Fruit fly (Drosophila melanogaster) whole organism, adult: ENCODE measurements around the gene P5cr-2.

Source experiments
- CG11617 ChIP-seq: fragments of 200-800 bp; sonication (Bioruptor generic); optimal IDR thresholded peaks from 2 replicates; lab custom pipeline; 2017; ENCODE audit warnings: mild to moderate bottlenecking, missing biosample characterization, missing genetic modification reagents, missing genetic modification characterization
- CG12768 ChIP-seq: fragments of 200-800 bp; sonication (Bioruptor generic); optimal IDR thresholded peaks from 2 replicates; lab custom pipeline; 2017; ENCODE audit warnings: missing biosample characterization, missing genetic modification characterization, mild to moderate bottlenecking, moderate library complexity, missing genetic modification reagents
- CG14711 ChIP-seq: fragments of 200-800 bp; sonication (Bioruptor generic); optimal IDR thresholded peaks from 2 replicates; lab custom pipeline; 2018; ENCODE audit warnings: missing biosample characterization, mild to moderate bottlenecking, missing genetic modification characterization, moderate library complexity
- CG1620 ChIP-seq: fragments of 200-800 bp; sonication (Bioruptor generic); optimal IDR thresholded peaks from 2 replicates; lab custom pipeline; 2016; ENCODE audit warnings: missing biosample characterization, missing genetic modification characterization
- CG33017 ChIP-seq: fragments of 200-800 bp; sonication (Bioruptor generic); optimal IDR thresholded peaks from 2 replicates; lab custom pipeline; 2018; ENCODE audit warnings: missing biosample characterization, mild to moderate bottlenecking, missing genetic modification characterization, moderate library complexity
- CG5204 ChIP-seq: fragments of 200-800 bp; sonication (Bioruptor generic); optimal IDR thresholded peaks from 2 replicates; lab custom pipeline; 2016; ENCODE audit warnings: missing biosample characterization, missing genetic modification characterization
- CG7045 ChIP-seq: fragments of 200-800 bp; sonication (Bioruptor generic); optimal IDR thresholded peaks from 2 replicates; lab custom pipeline; 2017; ENCODE audit warnings: missing biosample characterization, mild to moderate bottlenecking, missing genetic modification characterization
- CG7101 ChIP-seq: fragments of 200-800 bp; sonication (Bioruptor generic); optimal IDR thresholded peaks from 2 replicates; lab custom pipeline; 2018; ENCODE audit warnings: missing biosample characterization, mild to moderate bottlenecking, missing genetic modification characterization, moderate library complexity
- Clk ChIP-seq: fragments of 200-800 bp; sonication (Bioruptor generic); optimal IDR thresholded peaks from 2 replicates; lab custom pipeline; 2017; ENCODE audit warnings: missing biosample characterization, missing genetic modification characterization
- Crg-1 ChIP-seq: fragments of 200-800 bp; sonication (Bioruptor generic); optimal IDR thresholded peaks from 2 replicates; lab custom pipeline; 2016; ENCODE audit warnings: missing biosample characterization, missing genetic modification characterization
- Hr96 ChIP-seq: fragments of 200-800 bp; sonication (Bioruptor generic); optimal IDR thresholded peaks from 2 replicates; lab custom pipeline; 2016; ENCODE audit warnings: missing biosample characterization, missing genetic modification characterization
- Mnt ChIP-seq: fragments of 200-800 bp; sonication (Bioruptor generic); optimal IDR thresholded peaks from 2 replicates; lab custom pipeline; 2016; ENCODE audit warnings: missing biosample characterization, mild to moderate bottlenecking, missing genetic modification characterization
- bab1 ChIP-seq: fragments of 200-800 bp; sonication (Bioruptor generic); optimal IDR thresholded peaks from 3 replicates; lab custom pipeline; 2019; ENCODE audit warnings: missing biosample characterization, mild to moderate bottlenecking, missing genetic modification characterization, moderate library complexity
- cic ChIP-seq: fragments of 200-800 bp; sonication (Bioruptor generic); optimal IDR thresholded peaks from 2 replicates; lab custom pipeline; 2017; ENCODE audit warnings: missing biosample characterization, mild to moderate bottlenecking, missing genetic modification characterization, moderate library complexity
- cnc ChIP-seq, 2 experiments: fragments of >200 bp; optimal IDR thresholded peaks; 2 replicates each; lab custom pipeline; 2017
- kay ChIP-seq: fragments of 200-800 bp; sonication (Bioruptor generic); peaks from one replicate; lab custom pipeline; 2016; ENCODE audit warnings: missing biosample characterization, missing genetic modification characterization, borderline replicate concordance
- ovo ChIP-seq: fragments of 200-800 bp; sonication (Bioruptor generic); optimal IDR thresholded peaks from 2 replicates; lab custom pipeline; 2016; ENCODE audit warnings: missing biosample characterization, missing genetic modification characterization
- pad ChIP-seq: fragments of 200-800 bp; sonication (Bioruptor generic); optimal IDR thresholded peaks from 3 replicates; lab custom pipeline; 2017; ENCODE audit warnings: missing biosample characterization, missing genetic modification characterization, mild to moderate bottlenecking, moderate library complexity, missing genetic modification reagents
- tj ChIP-seq: fragments of 200-800 bp; sonication (Bioruptor generic); optimal IDR thresholded peaks from 3 replicates; lab custom pipeline; 2017; ENCODE audit warnings: missing biosample characterization, mild to moderate bottlenecking, missing genetic modification characterization, moderate library complexity
- toe ChIP-seq: fragments of 200-800 bp; sonication (Bioruptor generic); optimal IDR thresholded peaks from 2 replicates; lab custom pipeline; 2016; ENCODE audit warnings: missing biosample characterization, missing genetic modification characterization

Gene P5cr-2

dm6 chr3R:17506833-17507232 is 27.8 kb upstream of the P5cr-2 start:
- TF ChIP-seq Mnt (GFP tag; lab: Kevin White, UChicago), result no peak
- TF ChIP-seq CG14711 (tag; lab: Kevin White, UChicago), result no peak
- TF ChIP-seq cic, result no peak
- TF ChIP-seq ovo (GFP tag; lab: Kevin White, UChicago), result no peak
- no peak for TF ChIP-seq pad (GFP tag; lab: Kevin White, UChicago)
- no peak for TF ChIP-seq toe (GFP tag; lab: Kevin White, UChicago)
- TF ChIP-seq CG33017, result no peak
- TF ChIP-seq tj (GFP tag; lab: Kevin White, UChicago), result no peak
- no peak for TF ChIP-seq bab1 (GFP tag; lab: Kevin White, UChicago)
- no peak for TF ChIP-seq CG11617
- no peak for TF ChIP-seq Clk
- no peak for TF ChIP-seq Hr96 (GFP tag; lab: Kevin White, UChicago)
- no peak for TF ChIP-seq CG7045

- TF ChIP-seq Crg-1 (GFP tag; lab: Kevin White, UChicago) (no peak), cnc (optimal IDR thresholded peaks at IDR 0.05; lab: Kevin White, UChicago) (no peak), CG12768 (GFP tag; lab: Kevin White, UChicago) (no peak), Hr96 (GFP tag; lab: Kevin White, UChicago) (no peak)
Measured at dm6 chr3R:17526059-17526592, 8.5 kb upstream of the P5cr-2 start.

DNA sequence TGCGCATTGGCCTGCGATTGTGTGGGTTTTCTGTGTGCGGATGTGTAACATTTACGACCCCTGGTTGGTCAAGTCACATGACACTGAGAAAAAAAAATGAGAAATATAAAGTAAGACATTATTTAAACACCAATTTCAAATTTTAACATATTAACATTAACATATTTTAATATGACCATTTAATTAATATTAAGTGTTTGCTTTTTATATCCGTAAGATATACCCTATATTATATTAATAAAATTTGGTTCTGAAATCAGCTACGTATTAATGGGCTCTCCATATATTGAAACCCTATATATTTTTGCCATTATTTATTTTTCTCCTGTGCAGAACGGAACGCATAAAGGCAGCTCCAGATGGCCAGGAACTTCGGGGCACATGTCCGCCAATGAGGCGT is 4.2 kb upstream of the P5cr-2 start:
- TF ChIP-seq Mnt (GFP tag; lab: Kevin White, UChicago) (no peak), toe (GFP tag; lab: Kevin White, UChicago) (no peak), CG1620 (GFP tag; lab: Kevin White, UChicago) (no peak), tj (GFP tag; lab: Kevin White, UChicago) (no peak), Hr96 (GFP tag; lab: Kevin White, UChicago) (no peak), CG5204 (GFP tag; lab: Kevin White, UChicago) (no peak), CG12768 (GFP tag; lab: Kevin White, UChicago) (no peak), CG7045 (no peak), ovo (GFP tag; lab: Kevin White, UChicago) (no peak), CG33017 (no peak), kay (GFP tag; lab: Kevin White, UChicago) (no peak), bab1 (GFP tag; lab: Kevin White, UChicago) (no peak), CG11617 (no peak), Crg-1 (GFP tag; lab: Kevin White, UChicago) (no peak), CG14711 (tag; lab: Kevin White, UChicago) (no peak)

DNA sequence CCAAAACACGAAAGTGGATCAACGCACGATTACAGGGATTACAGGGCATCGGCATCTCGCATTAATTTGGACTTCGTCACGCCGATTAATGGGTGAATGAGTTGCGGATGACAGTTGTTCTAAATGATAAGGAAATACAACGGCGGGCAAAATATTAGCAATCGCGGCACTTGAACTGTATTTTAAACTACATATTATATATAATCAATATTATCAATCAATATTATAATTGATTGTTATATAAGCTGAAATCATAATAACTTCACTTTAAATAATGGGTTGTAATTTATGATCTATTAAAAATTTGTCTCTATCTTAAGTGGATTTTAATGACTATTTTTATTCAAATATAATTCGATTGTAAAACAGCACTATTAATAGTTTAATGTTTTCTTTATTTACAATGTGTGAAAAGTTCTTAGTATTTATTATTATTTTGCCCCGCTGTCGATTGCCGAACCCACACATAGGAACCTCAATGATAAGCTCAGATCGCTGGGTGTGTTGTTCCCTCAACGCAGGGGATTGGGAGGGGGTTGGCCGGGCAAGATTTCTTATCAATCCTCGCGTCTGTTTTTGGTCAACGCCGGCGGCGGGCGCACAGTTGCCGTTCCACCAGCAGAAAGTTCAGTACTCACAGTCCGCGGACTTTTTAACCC is 620 bp downstream of the P5cr-2 start:
- no peak for TF ChIP-seq ovo (GFP tag; lab: Kevin White, UChicago)
- no peak for TF ChIP-seq pad (GFP tag; lab: Kevin White, UChicago)
- TF ChIP-seq CG14711 (tag; lab: Kevin White, UChicago), result peak; percentile 70
- TF ChIP-seq Clk, result no peak
- TF ChIP-seq Hr96 (GFP tag; lab: Kevin White, UChicago), result peak; percentile 2
- peak; percentile 92 for TF ChIP-seq kay (GFP tag; lab: Kevin White, UChicago)
- no peak for TF ChIP-seq toe (GFP tag; lab: Kevin White, UChicago)
- peak; percentile 66 for TF ChIP-seq cic
- TF ChIP-seq CG12768 (GFP tag; lab: Kevin White, UChicago), result peak; percentile 43
- TF ChIP-seq CG7101, result peak; percentile 83
- peak; percentile 81 for TF ChIP-seq CG11617
- peak; percentile 12 for TF ChIP-seq CG5204 (GFP tag; lab: Kevin White, UChicago)
- TF ChIP-seq bab1 (GFP tag; lab: Kevin White, UChicago), result no peak
- TF ChIP-seq CG33017, result peak; percentile 88
- TF ChIP-seq Crg-1 (GFP tag; lab: Kevin White, UChicago), result no peak
- peak; percentile 53 for TF ChIP-seq Mnt (GFP tag; lab: Kevin White, UChicago)
- peak; percentile 44 for TF ChIP-seq tj (GFP tag; lab: Kevin White, UChicago)
- TF ChIP-seq CG7045, result peak; percentile 54
- no peak for TF ChIP-seq cnc (optimal IDR thresholded peaks at IDR 0.05; lab: Kevin White, UChicago)
- no peak for TF ChIP-seq CG1620 (GFP tag; lab: Kevin White, UChicago)

- TF ChIP-seq kay (GFP tag; lab: Kevin White, UChicago), result no peak
- peak; percentile 30 for TF ChIP-seq CG12768 (GFP tag; lab: Kevin White, UChicago)
- peak; percentile 47 for TF ChIP-seq CG14711 (tag; lab: Kevin White, UChicago)
- no peak for TF ChIP-seq cnc (optimal IDR thresholded peaks at IDR 0.05; lab: Kevin White, UChicago)
- peak; percentile 50 for TF ChIP-seq CG7101
- TF ChIP-seq CG33017, result peak; percentile 68
Measured at dm6 chr3R:17536594-17537158, 2.1 kb downstream of the P5cr-2 start.

DNA sequence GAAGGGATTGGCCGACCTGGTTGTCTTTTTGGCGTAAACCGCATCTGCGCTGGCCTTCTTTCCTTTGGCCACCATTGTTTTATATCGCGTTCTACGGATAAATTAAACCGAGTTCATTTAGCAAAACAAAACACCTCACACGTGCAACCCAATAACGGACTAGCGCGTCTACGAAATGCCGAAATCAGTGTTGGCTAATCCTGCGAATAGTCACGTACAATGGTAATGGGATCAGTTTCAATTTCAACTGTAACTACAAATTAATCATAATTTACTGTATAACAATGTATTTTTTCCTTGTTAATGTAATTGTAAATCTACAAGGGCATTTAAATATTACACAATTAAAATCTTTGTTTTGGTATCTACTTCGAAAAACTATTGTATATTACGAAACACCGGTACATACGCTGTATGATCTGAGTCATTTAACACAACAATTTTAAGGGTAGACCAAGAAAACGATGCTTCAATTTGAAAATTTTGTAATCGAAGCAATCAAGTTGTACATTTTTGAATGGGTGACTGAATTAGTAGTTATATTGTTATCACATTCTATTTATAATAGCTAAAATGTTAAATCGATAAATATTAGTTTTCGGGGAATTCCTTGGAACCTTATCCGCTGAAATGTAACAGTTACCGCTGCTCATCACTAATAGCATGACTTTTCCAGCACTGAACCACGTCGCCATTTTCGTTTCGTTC is 5.3 kb downstream of the P5cr-2 start, which contains the start of gene SF1:
Gene SF1, plus strand, starts transcription at position 633 of the 708 bp plus-strand sequence.
- TF ChIP-seq pad (GFP tag; lab: Kevin White, UChicago), result peak; percentile 50
- no peak for TF ChIP-seq cic
- TF ChIP-seq cnc (optimal IDR thresholded peaks at IDR 0.05; lab: Kevin White, UChicago), result no peak
- peak; percentile 27 for TF ChIP-seq Crg-1 (GFP tag; lab: Kevin White, UChicago)
- peak; percentile 52 for TF ChIP-seq CG1620 (GFP tag; lab: Kevin White, UChicago)
- TF ChIP-seq CG7045, result peak; percentile 32
- no peak for TF ChIP-seq Clk
- TF ChIP-seq toe (GFP tag; lab: Kevin White, UChicago), result peak; percentile 74
- peak; percentile 67 for TF ChIP-seq CG11617
- peak; percentile 26 for TF ChIP-seq tj (GFP tag; lab: Kevin White, UChicago)
- peak; percentile 95 for TF ChIP-seq Mnt (GFP tag; lab: Kevin White, UChicago)
- no peak for TF ChIP-seq CG5204 (GFP tag; lab: Kevin White, UChicago)
- TF ChIP-seq bab1 (GFP tag; lab: Kevin White, UChicago), result no peak
- TF ChIP-seq Hr96 (GFP tag; lab: Kevin White, UChicago), result peak; percentile 46
- TF ChIP-seq CG14711 (tag; lab: Kevin White, UChicago), result no peak
- TF ChIP-seq ovo (GFP tag; lab: Kevin White, UChicago), result peak; percentile 44
- TF ChIP-seq CG33017, result no peak
- peak; percentile 41 for TF ChIP-seq CG7101
- peak; percentile 58 for TF ChIP-seq CG12768 (GFP tag; lab: Kevin White, UChicago)
- TF ChIP-seq kay (GFP tag; lab: Kevin White, UChicago), result no peak
